Worm (Caenorhabditis elegans): ENCODE measurements around the gene tyr-2.

The tyr-2 gene

ce11 chrIII:13761022-13761421 is 17.0 kb downstream of the tyr-2 start:
- TF ChIP-seq lin-13 (GFP tag; optimal IDR thresholded peaks at IDR 0.05) (no peak), nhr-111 (GFP tag; optimal IDR thresholded peaks at IDR 0.05) (no peak), D1046.2 (GFP tag; IDR thresholded peaks at IDR 0.05) (0 out of 2 replicates have a peak, but pooled peaks have one; percentile 28), daf-8 (GFP tag; IDR thresholded peaks at IDR 0.05) (no peak), aha-1 (tag) (peak; percentile 77), F37D6.2 (tag; optimal IDR thresholded peaks at IDR 0.05) (no peak), zfp-3 (GFP tag; conservative IDR thresholded peaks at IDR 0.05) (0 out of 2 replicates have a peak, but pooled peaks have one; percentile 17), set-16 (GFP tag; IDR thresholded peaks at IDR 0.05) (peak; percentile 77), T26A8.4 (GFP tag; IDR thresholded peaks at IDR 0.05) (no peak), ces-1 (GFP tag; optimal IDR thresholded peaks at IDR 0.05) (no peak), lim-7 (GFP tag; IDR thresholded peaks at IDR 0.05) (no peak), spr-1 (tag; optimal IDR thresholded peaks at IDR 0.05) (no peak), nhr-10 (tag; optimal IDR thresholded peaks at IDR 0.05) (no peak), ZK337.2 (GFP tag; IDR thresholded peaks at IDR 0.05) (no peak)

DNA sequence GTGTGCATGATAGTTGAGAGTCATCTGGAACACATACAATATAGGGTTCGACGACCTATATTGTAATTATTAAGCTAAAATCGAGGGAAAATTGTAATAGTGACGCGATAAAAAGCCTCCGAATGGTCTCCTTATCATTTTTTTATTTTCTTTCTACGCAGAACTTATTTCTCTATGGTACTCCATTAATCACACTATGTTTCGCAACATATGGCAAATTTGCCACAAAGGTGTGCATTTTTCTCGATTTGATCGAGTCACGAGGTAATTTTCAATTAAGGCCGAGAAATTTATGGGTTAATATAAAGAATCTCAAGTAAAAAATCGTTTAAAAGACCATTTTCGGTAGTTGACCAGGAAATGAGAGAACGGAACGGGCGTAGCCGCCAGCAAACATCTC is 18.0 kb downstream of the tyr-2 start, which contains the start of gene dbn-1:
TSS of gene dbn-1 (minus strand) at position 24 of the 400 bp plus-strand sequence.
- peak; percentile 8 for TF ChIP-seq nhr-77 (tag; optimal IDR thresholded peaks at IDR 0.05)
- no peak for TF ChIP-seq snpc-1.2 (GFP tag; IDR thresholded peaks at IDR 0.05)
- no peak for TF ChIP-seq egl-43 (GFP tag; IDR thresholded peaks at IDR 0.05)
- 0 out of 2 replicates have a peak, but pooled peaks have one; percentile 50 for TF ChIP-seq php-3 (GFP tag; IDR thresholded peaks at IDR 0.05)
- TF ChIP-seq rbr-2 (tag; optimal IDR thresholded peaks at IDR 0.05), result no peak
- peak; percentile 91 for TF ChIP-seq aha-1 (tag)
- TF ChIP-seq ama-1 (optimal IDR thresholded peaks at IDR 0.05), result no peak
- no peak for TF ChIP-seq saeg-2 (GFP tag; IDR thresholded peaks at IDR 0.05)
- peak; percentile 70 for TF ChIP-seq nhr-28 (tag; optimal IDR thresholded peaks at IDR 0.05)
- TF ChIP-seq attf-4 (tag; optimal IDR thresholded peaks at IDR 0.05), result no peak
- peak in 1 of 2 experiments; percentile 37 for TF ChIP-seq lsy-2 (tag; optimal IDR thresholded peaks at IDR 0.05)
- peak; percentile 77 for TF ChIP-seq pqm-1 (tag; optimal IDR thresholded peaks at IDR 0.05)
- TF ChIP-seq mes-2 (tag; optimal IDR thresholded peaks at IDR 0.05; ENCODE audit: poor library complexity, severe bottlenecking), result no peak
- TF ChIP-seq unc-39 (tag; optimal IDR thresholded peaks at IDR 0.05), result no peak
- TF ChIP-seq unc-62 (GFP tag; optimal IDR thresholded peaks at IDR 0.05 in 1 of 2), result no peak
- TF ChIP-seq unc-62 (tag; optimal IDR thresholded peaks at IDR 0.05), result no peak
- TF ChIP-seq arid-1 (GFP tag; conservative IDR thresholded peaks at IDR 0.05), result no peak
- TF ChIP-seq daf-12 (tag; optimal IDR thresholded peaks at IDR 0.05), result no peak
- TF ChIP-seq F10B5.3 (tag; optimal IDR thresholded peaks at IDR 0.05), result no peak
- TF ChIP-seq dve-1 (tag; optimal IDR thresholded peaks at IDR 0.05; ENCODE audit: insufficient read depth), result peak; percentile 61
- TF ChIP-seq mep-1 (tag; optimal IDR thresholded peaks at IDR 0.05), result peak; percentile 37
- no peak for TF ChIP-seq jun-1 (tag; optimal IDR thresholded peaks at IDR 0.05)
- no peak for TF ChIP-seq ceh-62 (tag; optimal IDR thresholded peaks at IDR 0.05)
- TF ChIP-seq hlh-30 (tag; optimal IDR thresholded peaks at IDR 0.05; ENCODE audit: insufficient read depth), result peak; percentile 58
- TF ChIP-seq pha-4 (GFP tag; IDR thresholded peaks at IDR 0.05), result no peak
- no peak for TF ChIP-seq pha-4 (tag; optimal IDR thresholded peaks at IDR 0.05)
- no peak for TF ChIP-seq F37D6.2 (tag; optimal IDR thresholded peaks at IDR 0.05)
- no peak for TF ChIP-seq fkh-10 (GFP tag; optimal IDR thresholded peaks at IDR 0.05)
- no peak for TF ChIP-seq spr-3 (GFP tag; optimal IDR thresholded peaks at IDR 0.05)
- no peak for TF ChIP-seq D1046.2 (GFP tag; IDR thresholded peaks at IDR 0.05)
- no peak for TF ChIP-seq fos-1 (tag; optimal IDR thresholded peaks at IDR 0.05)
- no peak for TF ChIP-seq unc-130 (GFP tag; optimal IDR thresholded peaks at IDR 0.05)
- no peak for TF ChIP-seq daf-16 (GFP tag; optimal IDR thresholded peaks at IDR 0.05)
- TF ChIP-seq daf-16 (tag; optimal IDR thresholded peaks at IDR 0.05), result peak; percentile 45
- TF ChIP-seq zfp-3 (GFP tag; conservative IDR thresholded peaks at IDR 0.05), result no peak
- no peak for TF ChIP-seq dmd-8 (GFP tag; IDR thresholded peaks at IDR 0.05)
- TF ChIP-seq aly-2 (tag; optimal IDR thresholded peaks at IDR 0.05), result no peak
- peak; percentile 56 for TF ChIP-seq hlh-11 (tag; optimal IDR thresholded peaks at IDR 0.05)

Measured in whole organism, L4 larva.